Worm (Caenorhabditis elegans): ENCODE data around the gene C46A5.4.

C46A5.4 gene

DNA sequence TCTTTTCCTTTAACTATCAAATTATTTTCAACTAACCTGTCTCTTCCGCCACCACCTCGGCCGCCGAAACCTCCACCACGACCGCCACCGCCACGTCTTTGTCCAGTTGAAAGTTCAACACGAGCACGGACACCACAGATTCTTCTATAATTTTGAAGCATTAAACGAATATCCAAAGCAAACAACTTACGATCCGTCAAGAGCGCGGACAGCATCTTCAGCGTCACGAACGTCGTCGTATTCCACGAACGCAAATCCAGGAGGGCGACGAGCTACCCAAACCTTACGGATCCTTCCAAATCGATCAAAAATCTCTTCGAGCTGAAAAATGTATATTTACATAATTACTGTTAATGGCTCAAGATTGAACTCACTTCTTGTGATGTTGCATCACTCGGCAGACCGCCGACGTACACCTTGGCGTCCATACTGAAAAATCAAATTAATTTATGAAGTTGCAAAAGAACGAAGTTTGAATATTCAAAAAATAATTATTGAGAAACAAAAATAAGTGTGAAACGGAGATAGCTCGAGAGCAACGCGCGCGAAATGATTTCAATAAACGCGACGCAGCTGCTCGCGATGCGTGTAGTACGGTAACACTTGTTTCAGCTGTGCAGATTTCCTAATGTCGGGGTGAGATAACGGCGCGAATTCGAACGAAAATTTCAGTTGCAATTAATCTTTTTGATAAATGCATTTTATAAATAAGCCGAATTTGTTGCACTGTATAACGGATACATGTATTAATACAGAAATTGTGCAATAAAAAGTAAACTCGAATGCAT is 33.9 kb upstream of the C46A5.4 start, which contains the start of gene rsp-6 (continued):
- TF ChIP-seq hlh-15 (tag; optimal IDR thresholded peaks at IDR 0.05) (no peak), pat-9 (tag; optimal IDR thresholded peaks at IDR 0.05) (no peak), ahr-1 (tag; optimal IDR thresholded peaks at IDR 0.05) (no peak), F13H6.1 (tag; optimal IDR thresholded peaks at IDR 0.05) (no peak), ama-1 (optimal IDR thresholded peaks at IDR 0.05) (no peak), eyg-1 (tag; optimal IDR thresholded peaks at IDR 0.05) (no peak), ceh-2 (tag; optimal IDR thresholded peaks at IDR 0.05) (no peak), zip-5 (tag; optimal IDR thresholded peaks at IDR 0.05) (no peak), lim-6 (tag; optimal IDR thresholded peaks at IDR 0.05) (no peak), Y22D7AL.16 (tag; optimal IDR thresholded peaks at IDR 0.05) (no peak), unc-3 (GFP tag; conservative IDR thresholded peaks at IDR 0.05) (no peak; the same call in 1 of the 2 replicates), unc-3 (tag; optimal IDR thresholded peaks at IDR 0.05) (no peak), ceh-19 (GFP tag; optimal IDR thresholded peaks at IDR 0.05) (no peak), nhr-11 (tag; optimal IDR thresholded peaks at IDR 0.05) (no peak), hlh-13 (GFP tag; optimal IDR thresholded peaks at IDR 0.05) (no peak), K02D7.2 (tag; optimal IDR thresholded peaks at IDR 0.05) (no peak), fkh-10 (GFP tag; optimal IDR thresholded peaks at IDR 0.05) (no peak), ceh-14 (tag; optimal IDR thresholded peaks at IDR 0.05) (peak; percentile 52), sox-4 (tag; optimal IDR thresholded peaks at IDR 0.05) (no peak), fax-1 (tag; optimal IDR thresholded peaks at IDR 0.05) (no peak), nhr-232 (tag; optimal IDR thresholded peaks at IDR 0.05) (no peak), dmd-4 (tag; optimal IDR thresholded peaks at IDR 0.05; ENCODE audit: borderline replicate concordance) (no peak), ref-2 (tag; optimal IDR thresholded peaks at IDR 0.05) (peak; percentile 53), unc-42 (tag; optimal IDR thresholded peaks at IDR 0.05) (peak; percentile 88), madf-2 (tag; optimal IDR thresholded peaks at IDR 0.05) (no peak), tbx-2 (tag; optimal IDR thresholded peaks at IDR 0.05) (peak; percentile 79), unc-86 (tag; optimal IDR thresholded peaks at IDR 0.05) (peak; percentile 60), sox-2 (GFP tag; IDR thresholded peaks at IDR 0.05) (no peak), ceh-6 (GFP tag; optimal IDR thresholded peaks at IDR 0.05) (no peak), ttx-3 (tag; optimal IDR thresholded peaks at IDR 0.05) (no peak), ceh-9 (tag; optimal IDR thresholded peaks at IDR 0.05) (no peak), fkh-6 (tag; optimal IDR thresholded peaks at IDR 0.05) (no peak), lin-11 (tag; optimal IDR thresholded peaks at IDR 0.05) (no peak), unc-55 (GFP tag; optimal IDR thresholded peaks at IDR 0.05) (peak; percentile 83), hlh-6 (tag; optimal IDR thresholded peaks at IDR 0.05) (no peak), pax-1 (tag; optimal IDR thresholded peaks at IDR 0.05) (no peak), ceh-34 (tag; optimal IDR thresholded peaks at IDR 0.05) (peak; percentile 47), pha-4 (tag; optimal IDR thresholded peaks at IDR 0.05) (no peak), ceh-30 (tag; optimal IDR thresholded peaks at IDR 0.05) (no peak), pros-1 (tag; optimal IDR thresholded peaks at IDR 0.05) (no peak), ceh-18 (tag; optimal IDR thresholded peaks at IDR 0.05) (peak; percentile 71), C38D4.7 (GFP tag; optimal IDR thresholded peaks at IDR 0.05) (no peak), ets-4 (tag; optimal IDR thresholded peaks at IDR 0.05) (no peak), ceh-24 (tag; optimal IDR thresholded peaks at IDR 0.05) (no peak), hlh-30 (tag; optimal IDR thresholded peaks at IDR 0.05; ENCODE audit: insufficient read depth) (peak; percentile 25), pqm-1 (tag; optimal IDR thresholded peaks at IDR 0.05) (no peak), ztf-16 (tag; optimal IDR thresholded peaks at IDR 0.05) (no peak), elt-4 (tag; optimal IDR thresholded peaks at IDR 0.05) (no peak)
